Fruit fly (Drosophila melanogaster) whole organism, embryonic: ENCODE measurements around the gene Gsc.
A peak's percentile ranks its signal among the peaks of the same experiment; 100 is the strongest.

Experiments used
- Abd-B ChIP-seq: fragments of 200-800 bp; sonication (Bioruptor generic); optimal IDR thresholded peaks from 2 replicates; lab custom pipeline; 2018; ENCODE audit warnings: missing biosample characterization, mild to moderate bottlenecking, missing genetic modification characterization, moderate library complexity
- BEAF-32 ChIP-seq: fragments of 200-800 bp; sonication (Bioruptor generic); optimal IDR thresholded peaks from 3 replicates; lab custom pipeline; 2017; ENCODE audit warnings: missing biosample characterization, missing genetic modification characterization, mild to moderate bottlenecking, moderate library complexity, missing genetic modification reagents
- CG10209 ChIP-seq: fragments of 200-800 bp; sonication (Bioruptor generic); optimal IDR thresholded peaks from 3 replicates; lab custom pipeline; 2017; ENCODE audit warnings: missing biosample characterization, mild to moderate bottlenecking, missing genetic modification characterization, missing genetic modification reagents
- CG1024 ChIP-seq: fragments of 200-800 bp; sonication (Bioruptor generic); IDR thresholded peaks from 2 replicates; pipeline ENCODE4 v1.3.6; 2022; ENCODE audit warnings: missing biosample characterization, missing genetic modification characterization
- CG11398 ChIP-seq: fragments of 200-800 bp; sonication (Bioruptor generic); optimal IDR thresholded peaks from 2 replicates; lab custom pipeline; 2016; ENCODE audit warnings: missing biosample characterization, missing genetic modification characterization
- CG15479 ChIP-seq: fragments of 200-800 bp; sonication (Bioruptor generic); optimal IDR thresholded peaks from 3 replicates; lab custom pipeline; 2019; ENCODE audit warnings: missing biosample characterization, mild to moderate bottlenecking, missing genetic modification characterization, moderate library complexity
- CG1603 ChIP-seq: fragments of 200-800 bp; sonication (Bioruptor generic); optimal IDR thresholded peaks from 2 replicates; lab custom pipeline; 2019; ENCODE audit warnings: missing biosample characterization, mild to moderate bottlenecking, missing genetic modification characterization, moderate library complexity
- CG1792 ChIP-seq: fragments of 200-800 bp; sonication (Bioruptor generic); optimal IDR thresholded peaks from 2 replicates; lab custom pipeline; 2016; ENCODE audit warnings: missing biosample characterization, missing genetic modification characterization
- CG18011 ChIP-seq: fragments of 200-800 bp; sonication (Bioruptor generic); optimal IDR thresholded peaks from 2 replicates; lab custom pipeline; 2017; ENCODE audit warnings: missing biosample characterization, missing genetic modification characterization, mild to moderate bottlenecking, moderate library complexity, missing genotype
- CG18262 ChIP-seq: fragments of 200-800 bp; optimal IDR thresholded peaks from 3 replicates; lab custom pipeline; 2019; ENCODE audit warnings: missing biosample characterization, mild to moderate bottlenecking, missing genetic modification characterization, moderate library complexity
- CG30403 ChIP-seq: fragments of 200-800 bp; sonication (Bioruptor generic); optimal IDR thresholded peaks from 3 replicates; lab custom pipeline; 2016; ENCODE audit warnings: missing biosample characterization, missing genetic modification characterization
- CG30431 ChIP-seq: fragments of 200-800 bp; sonication (Bioruptor generic); optimal IDR thresholded peaks from 2 replicates; lab custom pipeline; 2017; ENCODE audit warnings: missing biosample characterization, missing genetic modification characterization
- CG3407 ChIP-seq: fragments of 200-800 bp; sonication (Bioruptor generic); optimal IDR thresholded peaks from 2 replicates; lab custom pipeline; 2018; ENCODE audit warnings: missing biosample characterization, mild to moderate bottlenecking, missing genetic modification characterization
- CG6175 ChIP-seq: fragments of 200-800 bp; sonication (Bioruptor generic); IDR thresholded peaks from 3 replicates; pipeline ENCODE4 v1.3.6; 2022; ENCODE audit warnings: missing biosample characterization, missing genetic modification characterization
- CG6654 ChIP-seq: fragments of 200-800 bp; sonication (Bioruptor generic); optimal IDR thresholded peaks from 2 replicates; lab custom pipeline; 2017; ENCODE audit warnings: missing biosample characterization, mild to moderate bottlenecking, missing genetic modification characterization
- CG6854 ChIP-seq: fragments of 200-800 bp; sonication (Bioruptor generic); optimal IDR thresholded peaks from 3 replicates; lab custom pipeline; 2017; ENCODE audit warnings: missing biosample characterization, mild to moderate bottlenecking, missing genetic modification characterization
- CG7786 ChIP-seq: fragments of 200-800 bp; sonication (Bioruptor generic); optimal IDR thresholded peaks from 2 replicates; lab custom pipeline; 2016; ENCODE audit warnings: missing biosample characterization, missing genetic modification characterization
- CTCF ChIP-seq: fragments of 200-800 bp; sonication (Bioruptor generic); optimal IDR thresholded peaks from 2 replicates; lab custom pipeline; 2017; ENCODE audit warnings: missing biosample characterization, mild to moderate bottlenecking, missing genetic modification characterization, moderate library complexity
- Chrac-16 ChIP-seq: fragments of 200-800 bp; sonication (Bioruptor generic); optimal IDR thresholded peaks from 3 replicates; lab custom pipeline; 2016; ENCODE audit warnings: missing biosample characterization, missing genetic modification characterization
- CkIIα-i1 ChIP-seq: fragments of 200-800 bp; sonication (Bioruptor generic); IDR thresholded peaks from 2 replicates; pipeline ENCODE4 v1.3.6; 2022; ENCODE audit warnings: missing biosample characterization, missing genetic modification characterization
- Dll ChIP-seq: fragments of 200-800 bp; sonication (Bioruptor generic); IDR thresholded peaks from 4 replicates; pipeline ENCODE4 v1.3.6; 2022; ENCODE audit warnings: missing biosample characterization, missing genetic modification characterization; ENCODE audit not compliant: partially characterized antibody
- E2f2 ChIP-seq: fragments of 200-800 bp; sonication (Bioruptor generic); IDR thresholded peaks from 2 replicates; pipeline ENCODE4 v1.3.6; 2022; ENCODE audit warnings: missing biosample characterization, missing genetic modification characterization
- Ets65A ChIP-seq: fragments of 200-800 bp; sonication (Bioruptor generic); peaks from one replicate; lab custom pipeline; 2016; ENCODE audit warnings: missing biosample characterization, missing genetic modification characterization
- HmgZ ChIP-seq: fragments of 200-800 bp; sonication (Bioruptor generic); optimal IDR thresholded peaks from 2 replicates; lab custom pipeline; 2018; ENCODE audit warnings: missing biosample characterization, mild to moderate bottlenecking, missing genetic modification characterization
- Max ChIP-seq: fragments of 200-800 bp; sonication (Bioruptor generic); optimal IDR thresholded peaks from 2 replicates; lab custom pipeline; 2016; ENCODE audit warnings: missing biosample characterization, mild to moderate bottlenecking, missing genetic modification characterization
- NC2α ChIP-seq: fragments of 200-800 bp; sonication (Bioruptor generic); optimal IDR thresholded peaks from 2 replicates; lab custom pipeline; 2016; ENCODE audit warnings: missing biosample characterization, missing genetic modification characterization
- Nf-YB ChIP-seq: fragments of 200-800 bp; sonication (Bioruptor generic); optimal IDR thresholded peaks from 3 replicates; lab custom pipeline; 2019; ENCODE audit warnings: missing biosample characterization, mild to moderate bottlenecking, missing genetic modification characterization, moderate library complexity
- Nf-YC ChIP-seq: fragments of 200-800 bp; optimal IDR thresholded peaks from 3 replicates; lab custom pipeline; 2019; ENCODE audit warnings: missing biosample characterization, mild to moderate bottlenecking, missing genetic modification characterization, moderate library complexity
- Taf1 ChIP-seq: fragments of 200-800 bp; sonication (Bioruptor generic); IDR thresholded peaks from 2 replicates; pipeline ENCODE4 v1.3.6; 2022; ENCODE audit warnings: missing biosample characterization, missing genetic modification characterization
- Trl ChIP-seq, 3 experiments: fragments of >200 bp in 2 of 3; fragments of 200-800 bp in 1 of 3; sonication (Bioruptor generic) in 1 of 3; optimal IDR thresholded peaks; 2 replicates in 1 of 3; 3 replicates in 2 of 3; lab custom pipeline; 2016 to 2017; ENCODE audit warnings: missing biosample characterization in 1 of 3, missing genetic modification characterization in 1 of 3
- amos ChIP-seq: fragments of 200-800 bp; sonication (Bioruptor generic); IDR thresholded peaks from 2 replicates; pipeline ENCODE4 v1.3.6; 2022; ENCODE audit warnings: missing biosample characterization, missing genetic modification characterization; ENCODE audit not compliant: partially characterized antibody
- ci ChIP-seq: fragments of 200-800 bp; sonication (Bioruptor generic); IDR thresholded peaks from 3 replicates; pipeline ENCODE4 v1.3.6; 2022; ENCODE audit warnings: missing biosample characterization, missing genetic modification characterization
- crol ChIP-seq: fragments of 200-800 bp; sonication (Bioruptor generic); IDR thresholded peaks from 2 replicates; pipeline ENCODE4 v1.3.6; 2022; ENCODE audit warnings: missing biosample characterization, missing genetic modification characterization
- ham ChIP-seq: fragments of 200-800 bp; sonication (Bioruptor generic); IDR thresholded peaks from 2 replicates; pipeline ENCODE4 v1.3.6; 2022; ENCODE audit warnings: missing biosample characterization, missing genetic modification characterization
- ind ChIP-seq: fragments of 200-800 bp; sonication (Bioruptor generic); optimal IDR thresholded peaks from 3 replicates; lab custom pipeline; 2016; ENCODE audit warnings: missing biosample characterization, missing genetic modification characterization
- luna ChIP-seq: fragments of 200-800 bp; sonication (Bioruptor generic); optimal IDR thresholded peaks from 2 replicates; lab custom pipeline; 2016; ENCODE audit warnings: missing biosample characterization, missing genetic modification characterization
- mld ChIP-seq: fragments of 200-800 bp; sonication (Bioruptor generic); IDR thresholded peaks from 3 replicates; pipeline ENCODE4 v1.3.6; 2022; ENCODE audit warnings: missing biosample characterization, missing genetic modification characterization; ENCODE audit not compliant: partially characterized antibody
- nerfin-1 ChIP-seq: fragments of 200-800 bp; sonication (Bioruptor generic); optimal IDR thresholded peaks from 3 replicates; lab custom pipeline; 2019; ENCODE audit warnings: missing biosample characterization, mild to moderate bottlenecking, missing genetic modification characterization, moderate library complexity
- nerfin-2 ChIP-seq: fragments of 200-800 bp; sonication (Bioruptor generic); IDR thresholded peaks from 2 replicates; pipeline ENCODE4 v1.3.6; 2022; ENCODE audit warnings: missing biosample characterization, missing genetic modification characterization; ENCODE audit not compliant: partially characterized antibody
- pita ChIP-seq: fragments of 200-800 bp; sonication (Bioruptor generic); optimal IDR thresholded peaks from 2 replicates; lab custom pipeline; 2017; ENCODE audit warnings: missing biosample characterization, mild to moderate bottlenecking, missing genetic modification characterization
- scrt ChIP-seq: fragments of 200-800 bp; sonication (Bioruptor generic); optimal IDR thresholded peaks from 2 replicates; lab custom pipeline; 2018; ENCODE audit warnings: missing biosample characterization, mild to moderate bottlenecking, missing genetic modification characterization, moderate library complexity
- sens ChIP-seq: fragments of 200-800 bp; sonication (Bioruptor generic); peaks from one replicate; lab custom pipeline; 2016; ENCODE audit warnings: missing biosample characterization, missing genetic modification characterization
- seq ChIP-seq: fragments of 200-800 bp; sonication (Bioruptor generic); IDR thresholded peaks from 2 replicates; pipeline ENCODE4 v1.3.6; 2022; ENCODE audit warnings: missing biosample characterization, missing genetic modification characterization
- sisA ChIP-seq: fragments of 200-800 bp; sonication (Bioruptor generic); IDR thresholded peaks from 2 replicates; pipeline ENCODE4 v1.3.6; 2022; ENCODE audit warnings: missing biosample characterization, missing genetic modification characterization
- z ChIP-seq: fragments of 200-800 bp; sonication (Bioruptor generic); IDR thresholded peaks from 3 replicates; pipeline ENCODE4 v1.3.6; 2022; ENCODE audit warnings: missing biosample characterization, missing genetic modification characterization

Gsc gene

DNA sequence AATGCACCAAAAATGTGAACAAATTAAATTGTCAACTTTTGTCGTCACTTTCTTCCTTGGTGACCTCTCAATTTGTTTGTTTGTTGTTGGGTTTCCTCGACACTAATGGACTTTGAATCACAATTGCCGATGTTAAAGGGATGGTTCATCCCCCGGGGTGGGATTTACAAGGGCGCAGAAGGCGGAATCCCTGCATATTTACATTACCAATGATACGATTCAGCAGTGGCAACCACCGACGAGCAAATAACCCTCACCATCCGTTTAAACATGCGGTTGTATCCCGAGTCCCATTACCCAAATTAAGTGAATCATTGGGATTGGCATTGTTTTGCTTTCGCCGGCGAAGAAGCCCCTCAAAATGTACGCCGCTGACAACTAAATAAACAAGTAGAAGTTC is 3.0 kb downstream of the Gsc start (continued):
- no peak for TF ChIP-seq E2f2
- TF ChIP-seq CG18262 (tag; lab: Kevin White, UChicago) = no peak
- TF ChIP-seq seq (GFP tag; lab: Robert Waterston, UW) = peak; percentile 21; the same call in 1 of the 2 replicates
- peak; percentile 44 for TF ChIP-seq nerfin-1 (tag; lab: Kevin White, UChicago)
- no peak for TF ChIP-seq CG15479
- TF ChIP-seq Abd-B (GFP tag; lab: Kevin White, UChicago) = no peak
- no peak for TF ChIP-seq CG1792
- TF ChIP-seq CG11398 (GFP tag; lab: Kevin White, UChicago) = no peak
- TF ChIP-seq, all 482 proteins: peak for 6

DNA sequence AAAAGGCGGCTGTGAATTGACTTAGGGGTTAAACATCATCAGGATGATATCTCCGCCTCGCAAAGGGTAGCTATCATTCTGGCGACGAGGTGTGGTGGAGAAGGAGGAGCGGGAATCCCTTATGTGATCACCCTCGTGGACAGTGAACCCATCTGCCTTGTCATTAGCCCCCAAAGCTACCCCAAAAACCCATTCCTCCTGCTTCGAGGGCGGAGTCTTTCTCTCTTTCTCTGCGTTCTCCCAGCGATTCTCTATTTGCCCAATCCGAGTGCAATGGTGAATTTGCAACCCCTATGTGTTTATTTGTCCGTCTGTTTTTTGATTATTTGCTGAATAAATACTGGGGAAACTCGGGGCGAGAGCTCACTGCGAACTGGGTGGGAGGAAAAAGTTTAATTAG is 9.2 kb downstream of the Gsc start:
- TF ChIP-seq Trl (optimal IDR thresholded peaks at IDR 0.05; lab: Kevin White, UChicago) (peak; percentile 24 to 33), Trl (GFP tag; optimal IDR thresholded peaks at IDR 0.05; lab: Kevin White, UChicago) (no peak), Nf-YB (GFP tag; lab: Kevin White, UChicago) (peak; percentile 95), crol (peak; percentile 49), Nf-YC (tag; lab: Kevin White, UChicago) (peak; percentile 95), seq (GFP tag; lab: Robert Waterston, UW) (peak; percentile 81), Taf1 (no peak)

DNA sequence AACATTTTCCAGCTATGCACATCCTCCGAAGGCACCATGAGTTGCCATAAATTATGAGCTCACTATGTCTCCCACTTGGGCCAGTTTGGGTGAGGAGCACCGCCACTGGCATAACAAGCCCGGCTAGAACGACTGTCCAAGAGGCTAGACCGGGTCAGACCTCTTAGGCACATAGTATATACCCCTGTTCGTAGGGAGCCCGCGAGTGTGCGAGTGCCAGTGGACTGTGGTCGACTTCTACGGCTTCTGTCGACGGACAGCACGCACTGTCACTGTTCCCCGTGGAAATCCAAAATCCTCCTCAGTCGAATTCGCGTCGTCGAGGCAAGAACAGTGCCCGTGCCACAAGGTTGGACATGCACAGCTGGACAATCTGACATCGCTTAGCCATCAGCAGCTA is 17.3 kb downstream of the Gsc start, which contains the start of gene Pph13:
TSS of gene Pph13 (plus strand) at position 301 of the 400 bp plus-strand sequence.
- TF ChIP-seq CG18011 (GFP tag; lab: Kevin White, UChicago) (no peak), CG6654 (no peak), CG30403 (GFP tag; lab: Kevin White, UChicago) (no peak), CG6854 (GFP tag; lab: Kevin White, UChicago) (no peak)

DNA sequence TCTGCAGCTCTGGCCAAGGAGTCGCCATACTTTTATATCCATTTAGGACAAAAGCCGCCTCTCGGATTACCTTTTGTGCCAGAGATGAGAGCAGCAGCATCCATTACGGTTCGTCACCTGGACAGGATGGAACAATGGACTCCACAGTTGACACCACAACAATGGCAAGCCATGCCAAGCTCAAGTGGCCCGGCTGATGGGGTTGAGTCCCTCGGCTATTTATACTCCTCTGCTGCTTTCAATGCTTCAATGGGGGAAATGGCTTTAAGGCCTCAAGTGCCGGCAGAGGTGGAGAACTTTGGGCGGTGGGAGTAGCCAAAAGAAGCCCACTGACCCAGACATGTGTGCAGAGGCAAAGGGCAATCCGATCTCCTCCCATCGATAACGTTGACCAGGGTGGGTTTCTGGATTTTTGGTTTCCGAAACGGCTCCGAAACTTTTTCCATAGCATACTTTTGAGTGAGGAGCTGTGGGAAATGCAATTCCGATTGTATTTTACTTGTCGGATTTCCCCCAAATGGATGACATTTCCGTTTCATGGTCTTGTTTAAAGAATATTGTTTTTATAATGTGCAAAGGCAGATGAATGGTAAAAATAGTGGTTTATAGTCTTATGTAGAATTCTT is 17.8 kb downstream of the Gsc start, which contains the start of gene Ptth:
TSS of gene Ptth (minus strand) at position 338 of the 626 bp plus-strand sequence.
- no peak for TF ChIP-seq mld (GFP tag; lab: Robert Waterston, UW)
- no peak for TF ChIP-seq CkIIα-i1
- TF ChIP-seq CTCF (GFP tag; lab: Kevin White, UChicago) = peak; percentile 70
- no peak for TF ChIP-seq CG30431
- TF ChIP-seq sens = peak; percentile 33
- no peak for TF ChIP-seq CG6175 (GFP tag; lab: Robert Waterston, UW)
- TF ChIP-seq CG10209 (GFP tag; lab: Kevin White, UChicago) = no peak
- no peak for TF ChIP-seq z (GFP tag; lab: Robert Waterston, UW)
- TF ChIP-seq ci (GFP tag; lab: Robert Waterston, UW) = 0 out of 3 replicates have a peak, but pooled peaks have one; percentile 31
- no peak for TF ChIP-seq BEAF-32 (GFP tag; lab: Kevin White, UChicago)
- no peak for TF ChIP-seq nerfin-2 (GFP tag; lab: Robert Waterston, UW)
- TF ChIP-seq HmgZ (tag; lab: Kevin White, UChicago) = no peak
- peak; percentile 39 for TF ChIP-seq pita (GFP tag; lab: Kevin White, UChicago)
- no peak for TF ChIP-seq CG3407 (GFP tag; lab: Kevin White, UChicago)
- peak; percentile 93 for TF ChIP-seq Ets65A (GFP tag; lab: Kevin White, UChicago)
- TF ChIP-seq, all 482 proteins: peak for 5

DNA sequence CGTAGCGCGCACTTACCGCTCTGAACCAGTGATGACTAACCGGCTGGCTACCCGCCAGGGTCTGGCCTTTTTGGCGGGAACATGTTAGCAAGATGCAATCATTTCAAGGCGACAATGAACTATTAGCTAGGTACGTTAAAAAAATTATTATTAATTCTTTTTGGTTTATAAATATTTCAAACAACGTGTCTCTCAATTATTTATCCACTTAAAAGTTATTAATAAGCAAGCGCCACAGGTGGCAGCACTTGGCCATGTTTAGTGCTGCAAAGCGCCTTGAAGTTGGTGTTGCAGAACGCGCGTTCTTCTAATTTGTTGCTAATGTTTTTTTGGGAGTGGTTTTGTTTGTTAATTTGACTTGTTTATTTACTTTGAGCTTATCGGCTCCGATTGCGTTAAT is 20.3 kb downstream of the Gsc start, which contains the start of the genes Ipk2 and cold:
TSS of gene Ipk2 (minus strand) at position 39 of the 400 bp plus-strand sequence.
TSS of gene cold (plus strand) at position 66 of the 400 bp plus-strand sequence.
- TF ChIP-seq luna (GFP tag; lab: Kevin White, UChicago) (peak; percentile 62), sisA (GFP tag; lab: Robert Waterston, UW) (peak; percentile 70), CG1024 (GFP tag; lab: Robert Waterston, UW) (peak; percentile 63; the same call in 1 of the 2 replicates), Max (GFP tag; lab: Kevin White, UChicago) (peak; percentile 89), Chrac-16 (GFP tag; lab: Kevin White, UChicago) (peak; percentile 78), CG1603 (tag; lab: Kevin White, UChicago) (peak; percentile 50), scrt (GFP tag; lab: Kevin White, UChicago) (peak; percentile 97), CG7786 (GFP tag; lab: Kevin White, UChicago) (peak; percentile 77), Dll (GFP tag; lab: Robert Waterston, UW) (peak; percentile 56; the same call in 3 of the 4 replicates), ind (GFP tag; lab: Kevin White, UChicago) (peak; percentile 83), NC2α (peak; percentile 42), ham (GFP tag; lab: Robert Waterston, UW) (no peak), amos (GFP tag; lab: Robert Waterston, UW) (no peak; the same call in 1 of the 2 replicates)
